Worm (Caenorhabditis elegans): ENCODE measurements around the gene yif-1.

ce11 chrV:10051855-10052254 is 2.9 kb downstream of the yif-1 start, which contains the start of gene str-118:
- TF ChIP-seq hlh-4 (tag; optimal IDR thresholded peaks at IDR 0.05) (no peak), nhr-76 (tag; optimal IDR thresholded peaks at IDR 0.05) (no peak), nhr-12 (tag; optimal IDR thresholded peaks at IDR 0.05) (no peak), xbp-1 (tag; optimal IDR thresholded peaks at IDR 0.05) (no peak), skn-1 (tag; optimal IDR thresholded peaks at IDR 0.05) (no peak), mdl-1 (tag; optimal IDR thresholded peaks at IDR 0.05) (no peak), efl-1 (optimal IDR thresholded peaks at IDR 0.05) (no peak), efl-1 (GFP tag; optimal IDR thresholded peaks at IDR 0.05 in 1 of 2) (no peak)

All from whole organism, L1 larva.